Worm (Caenorhabditis elegans): ENCODE data around the gene txdc-12.2.

txdc-12.2 gene

DNA sequence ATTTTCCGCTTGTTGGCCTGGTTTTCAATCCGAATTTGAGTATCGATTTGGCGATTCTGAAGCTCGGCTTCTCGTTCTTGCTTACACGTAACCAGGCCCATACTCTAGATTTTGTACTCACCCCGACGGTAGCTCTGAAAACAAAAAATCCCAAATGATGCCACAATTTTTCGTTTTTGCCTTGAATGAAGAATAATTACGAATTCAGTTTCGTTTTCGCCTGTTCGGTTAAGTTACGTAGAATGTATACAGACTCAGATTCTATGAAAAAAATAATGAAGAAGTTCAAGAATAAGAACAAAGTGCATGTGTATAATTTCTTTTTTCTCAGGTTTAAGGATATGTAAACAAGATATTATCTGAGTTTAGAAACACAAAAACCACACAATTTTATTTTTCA, 46.7 kb downstream of the txdc-12.2 start, which contains the start of gene gpa-5:
gpa-5 (minus strand) TSS at position 101 of the 400 bp plus-strand sequence.
- no peak for TF ChIP-seq nhr-237 (tag; optimal IDR thresholded peaks at IDR 0.05)
- TF ChIP-seq nhr-77 (tag; optimal IDR thresholded peaks at IDR 0.05) = no peak
- TF ChIP-seq lin-11 (tag; optimal IDR thresholded peaks at IDR 0.05) = no peak
- TF ChIP-seq unc-62 (GFP tag; optimal IDR thresholded peaks at IDR 0.05) = no peak
- no peak for TF ChIP-seq nhr-25 (tag; optimal IDR thresholded peaks at IDR 0.05)
- no peak for TF ChIP-seq elt-3 (tag; optimal IDR thresholded peaks at IDR 0.05)
- no peak for TF ChIP-seq mab-5 (tag; optimal IDR thresholded peaks at IDR 0.05)
- TF ChIP-seq unc-55 (GFP tag; optimal IDR thresholded peaks at IDR 0.05) = no peak
- TF ChIP-seq ztf-11 (tag; optimal IDR thresholded peaks at IDR 0.05) = no peak
- no peak for TF ChIP-seq fos-1 (tag; optimal IDR thresholded peaks at IDR 0.05)
- no peak for TF ChIP-seq lin-39 (tag; optimal IDR thresholded peaks at IDR 0.05)
- no peak for TF ChIP-seq sma-3 (GFP tag; optimal IDR thresholded peaks at IDR 0.05)

Data from whole organism, L2 larva.